Fruit fly (Drosophila melanogaster) whole organism, embryonic: Measurements from ENCODE around the gene Atat.

Experiments
- Aef1 ChIP-seq: fragments of 200-800 bp; sonication (Bioruptor generic); IDR thresholded peaks from 3 replicates; pipeline ENCODE4 v1.3.6; 2022; ENCODE audit warnings: missing biosample characterization, missing genetic modification characterization
- Bdp1 ChIP-seq: fragments of 200-800 bp; sonication (Bioruptor generic); optimal IDR thresholded peaks from 3 replicates; lab custom pipeline; 2016; ENCODE audit warnings: missing biosample characterization, missing genetic modification characterization
- BtbVII ChIP-seq: fragments of 200-800 bp; sonication (Bioruptor generic); optimal IDR thresholded peaks from 3 replicates; lab custom pipeline; 2017; ENCODE audit warnings: missing biosample characterization, mild to moderate bottlenecking, missing genetic modification characterization
- CG10147 ChIP-seq: fragments of 200-800 bp; sonication (Bioruptor generic); optimal IDR thresholded peaks from 2 replicates; lab custom pipeline; 2019; ENCODE audit warnings: missing biosample characterization, mild to moderate bottlenecking, missing genetic modification characterization, moderate library complexity
- CG10543 ChIP-seq: fragments of 200-800 bp; sonication (Bioruptor generic); optimal IDR thresholded peaks from 3 replicates; lab custom pipeline; 2017; ENCODE audit warnings: missing biosample characterization, mild to moderate bottlenecking, missing genetic modification characterization, moderate library complexity
- CG11093 ChIP-seq: fragments of 200-800 bp; sonication (Bioruptor generic); IDR thresholded peaks from 3 replicates; pipeline ENCODE4 v1.3.6; 2022; ENCODE audit warnings: missing biosample characterization, missing genetic modification characterization
- CG11456 ChIP-seq: fragments of 200-800 bp; sonication (Bioruptor generic); IDR thresholded peaks from 3 replicates; pipeline ENCODE4 v1.3.6; 2022; ENCODE audit warnings: missing biosample characterization, missing genetic modification characterization
- CG11723 ChIP-seq: fragments of 200-800 bp; sonication (Bioruptor generic); optimal IDR thresholded peaks from 2 replicates; lab custom pipeline; 2017; ENCODE audit warnings: missing biosample characterization, mild to moderate bottlenecking, missing genetic modification characterization
- CG13123 ChIP-seq: fragments of 200-800 bp; sonication (Bioruptor generic); optimal IDR thresholded peaks from 2 replicates; lab custom pipeline; 2016; ENCODE audit warnings: missing biosample characterization, missing genetic modification characterization
- CG13296 ChIP-seq: fragments of 200-800 bp; sonication (Bioruptor generic); optimal IDR thresholded peaks from 3 replicates; lab custom pipeline; 2018; ENCODE audit warnings: missing biosample characterization, mild to moderate bottlenecking, missing genetic modification characterization
- CG13894 ChIP-seq: fragments of 200-800 bp; sonication (Bioruptor generic); optimal IDR thresholded peaks from 3 replicates; lab custom pipeline; 2018; ENCODE audit warnings: missing biosample characterization, mild to moderate bottlenecking, missing genetic modification characterization, moderate library complexity
- CG14860 ChIP-seq: fragments of 200-800 bp; sonication (Bioruptor generic); IDR thresholded peaks from 3 replicates; pipeline ENCODE4 v1.3.6; 2022; ENCODE audit warnings: missing biosample characterization, missing genetic modification characterization; ENCODE audit not compliant: partially characterized antibody
- CG15514 ChIP-seq: fragments of 200-800 bp; sonication (Bioruptor generic); optimal IDR thresholded peaks from 3 replicates; lab custom pipeline; 2017; ENCODE audit warnings: missing biosample characterization, missing genetic modification characterization, mild to moderate bottlenecking, moderate library complexity, missing genetic modification reagents
- CG17568 ChIP-seq: fragments of 200-800 bp; sonication (Bioruptor generic); optimal IDR thresholded peaks from 2 replicates; lab custom pipeline; 2018; ENCODE audit warnings: missing biosample characterization, mild to moderate bottlenecking, missing genetic modification characterization, moderate library complexity
- CG2120 ChIP-seq: fragments of 200-800 bp; sonication (Bioruptor generic); optimal IDR thresholded peaks from 3 replicates; lab custom pipeline; 2016; ENCODE audit warnings: missing biosample characterization, missing genetic modification characterization
- CG30020 ChIP-seq: fragments of 200-800 bp; optimal IDR thresholded peaks from 2 replicates; lab custom pipeline; 2019; ENCODE audit warnings: missing biosample characterization, mild to moderate bottlenecking, missing genetic modification characterization, moderate library complexity
- CG31365 ChIP-seq: fragments of 200-800 bp; sonication (Bioruptor generic); optimal IDR thresholded peaks from 2 replicates; lab custom pipeline; 2018; ENCODE audit warnings: missing biosample characterization, mild to moderate bottlenecking, missing genetic modification characterization
- CG3407 ChIP-seq: fragments of 200-800 bp; sonication (Bioruptor generic); optimal IDR thresholded peaks from 2 replicates; lab custom pipeline; 2018; ENCODE audit warnings: missing biosample characterization, mild to moderate bottlenecking, missing genetic modification characterization
- CG42726 ChIP-seq: fragments of 200-800 bp; sonication (Bioruptor generic); IDR thresholded peaks from 2 replicates; pipeline ENCODE4 v1.3.6; 2022; ENCODE audit warnings: missing biosample characterization, missing genetic modification characterization; ENCODE audit not compliant: partially characterized antibody
- CG4360 ChIP-seq: fragments of 200-800 bp; sonication (Bioruptor generic); IDR thresholded peaks from 2 replicates; pipeline ENCODE4 v1.3.6; 2022; ENCODE audit warnings: missing biosample characterization, missing genetic modification characterization
- CG4617 ChIP-seq: fragments of 200-800 bp; sonication (Bioruptor generic); optimal IDR thresholded peaks from 3 replicates; lab custom pipeline; 2016; ENCODE audit warnings: missing biosample characterization, missing genetic modification characterization, borderline replicate concordance
- CG4820 ChIP-seq: fragments of 200-800 bp; sonication (Bioruptor generic); optimal IDR thresholded peaks from 3 replicates; lab custom pipeline; 2016; ENCODE audit warnings: missing biosample characterization, missing genetic modification characterization
- CG7372 ChIP-seq: fragments of 200-800 bp; sonication (Bioruptor generic); IDR thresholded peaks from 2 replicates; pipeline ENCODE4 v1.3.6; 2022; ENCODE audit warnings: missing biosample characterization, missing genetic modification characterization
- ERR ChIP-seq: fragments of 200-800 bp; sonication (Bioruptor generic); optimal IDR thresholded peaks from 2 replicates; lab custom pipeline; 2016; ENCODE audit warnings: missing biosample characterization, missing genetic modification characterization
- Gsc ChIP-seq: fragments of 200-800 bp; sonication (Bioruptor generic); IDR thresholded peaks from 2 replicates; pipeline ENCODE4 v1.3.6; 2022; ENCODE audit warnings: missing biosample characterization, missing genetic modification characterization
- HLH54F ChIP-seq: fragments of 200-800 bp; sonication (Bioruptor generic); optimal IDR thresholded peaks from 3 replicates; lab custom pipeline; 2016; ENCODE audit warnings: missing biosample characterization, missing genetic modification characterization
- Lim3 ChIP-seq: fragments of 200-800 bp; sonication (Bioruptor generic); IDR thresholded peaks from 2 replicates; pipeline ENCODE4 v1.3.6; 2022; ENCODE audit warnings: missing biosample characterization, missing genetic modification characterization
- Max ChIP-seq: fragments of 200-800 bp; sonication (Bioruptor generic); optimal IDR thresholded peaks from 2 replicates; lab custom pipeline; 2016; ENCODE audit warnings: missing biosample characterization, mild to moderate bottlenecking, missing genetic modification characterization
- Nf-YB ChIP-seq: fragments of 200-800 bp; sonication (Bioruptor generic); optimal IDR thresholded peaks from 3 replicates; lab custom pipeline; 2019; ENCODE audit warnings: missing biosample characterization, mild to moderate bottlenecking, missing genetic modification characterization, moderate library complexity
- Scr ChIP-seq: fragments of 200-800 bp; sonication (Bioruptor generic); IDR thresholded peaks from 2 replicates; pipeline ENCODE4 v1.3.6; 2022; ENCODE audit warnings: missing biosample characterization, missing genetic modification characterization; ENCODE audit not compliant: partially characterized antibody
- Tbp ChIP-seq: fragments of >200 bp; optimal IDR thresholded peaks from 2 replicates; lab custom pipeline; 2018; ENCODE audit warnings: missing biosample characterization, missing genetic modification characterization
- ac ChIP-seq: fragments of 200-800 bp; sonication (Bioruptor generic); optimal IDR thresholded peaks from 3 replicates; lab custom pipeline; 2017; ENCODE audit warnings: missing biosample characterization, mild to moderate bottlenecking, missing genetic modification characterization
- ash1 ChIP-seq: fragments of 200-800 bp; sonication (Bioruptor generic); optimal IDR thresholded peaks from 2 replicates; lab custom pipeline; 2018; ENCODE audit warnings: missing biosample characterization, mild to moderate bottlenecking, missing genetic modification characterization
- bcd ChIP-seq: fragments of 200-800 bp; sonication (Bioruptor generic); optimal IDR thresholded peaks from 2 replicates; lab custom pipeline; 2017; ENCODE audit warnings: missing biosample characterization, mild to moderate bottlenecking, missing genetic modification characterization
- corto ChIP-seq: fragments of 200-800 bp; sonication (Bioruptor generic); optimal IDR thresholded peaks from 2 replicates; lab custom pipeline; 2016; ENCODE audit warnings: missing biosample characterization, mild to moderate bottlenecking, missing genetic modification characterization, moderate library complexity
- crol ChIP-seq: fragments of 200-800 bp; sonication (Bioruptor generic); IDR thresholded peaks from 2 replicates; pipeline ENCODE4 v1.3.6; 2022; ENCODE audit warnings: missing biosample characterization, missing genetic modification characterization
- eve ChIP-seq, 2 experiments: fragments of >200 bp; optimal IDR thresholded peaks; 2 replicates each; lab custom pipeline; 2017; ENCODE audit warnings: missing biosample characterization in 2 of 2, missing genetic modification characterization in 2 of 2
- ftz-f1 ChIP-seq: fragments of 200-800 bp; sonication (Bioruptor generic); optimal IDR thresholded peaks from 2 replicates; lab custom pipeline; 2016; ENCODE audit warnings: missing biosample characterization, missing genetic modification characterization
- her ChIP-seq: fragments of 200-800 bp; sonication (Bioruptor generic); optimal IDR thresholded peaks from 2 replicates; lab custom pipeline; 2016; ENCODE audit warnings: missing biosample characterization, missing genetic modification characterization
- jigr1 ChIP-seq: fragments of 200-800 bp; sonication (Bioruptor generic); IDR thresholded peaks from 3 replicates; pipeline ENCODE4 v1.3.6; 2022; ENCODE audit warnings: missing biosample characterization, missing genetic modification characterization
- jing ChIP-seq: fragments of 200-800 bp; sonication (Bioruptor generic); optimal IDR thresholded peaks from 2 replicates; lab custom pipeline; 2018; ENCODE audit warnings: missing biosample characterization, mild to moderate bottlenecking, missing genetic modification characterization
- kni ChIP-seq: fragments of 200-800 bp; sonication (Bioruptor generic); optimal IDR thresholded peaks from 3 replicates; lab custom pipeline; 2017; ENCODE audit warnings: mild to moderate bottlenecking, missing biosample characterization, missing genetic modification reagents, missing genetic modification characterization
- knrl ChIP-seq: fragments of 200-800 bp; sonication (Bioruptor generic); IDR thresholded peaks from 3 replicates; pipeline ENCODE4 v1.3.6; 2022; ENCODE audit warnings: missing biosample characterization, missing genetic modification characterization; ENCODE audit not compliant: partially characterized antibody
- lab ChIP-seq: fragments of 200-800 bp; sonication (Bioruptor generic); optimal IDR thresholded peaks from 3 replicates; lab custom pipeline; 2017; ENCODE audit warnings: missing biosample characterization, missing genetic modification characterization, mild to moderate bottlenecking, moderate library complexity, missing genetic modification reagents
- pb ChIP-seq: fragments of 200-800 bp; sonication (Bioruptor generic); optimal IDR thresholded peaks from 3 replicates; lab custom pipeline; 2016; ENCODE audit warnings: missing biosample characterization, missing genetic modification characterization
- sc ChIP-seq, 3 experiments: fragments of >200 bp in 2 of 3; fragments of 200-800 bp in 1 of 3; sonication (Bioruptor generic) in 1 of 3; optimal IDR thresholded peaks; 2 replicates in 2 of 3; 3 replicates in 1 of 3; lab custom pipeline; 2017; ENCODE audit warnings: mild to moderate bottlenecking in 1 of 3, missing biosample characterization in 1 of 3, missing genetic modification characterization in 1 of 3, missing genetic modification reagents in 1 of 3
- sim ChIP-seq: fragments of 200-800 bp; sonication (Bioruptor generic); IDR thresholded peaks from 2 replicates; pipeline ENCODE4 v1.3.6; 2022; ENCODE audit warnings: missing biosample characterization, missing genetic modification characterization
- tin ChIP-seq: fragments of 200-800 bp; sonication (Bioruptor generic); optimal IDR thresholded peaks from 3 replicates; lab custom pipeline; 2016; ENCODE audit warnings: missing biosample characterization, missing genetic modification characterization
- trem ChIP-seq: fragments of 200-800 bp; optimal IDR thresholded peaks from 3 replicates; lab custom pipeline; 2019; ENCODE audit warnings: missing biosample characterization, mild to moderate bottlenecking, missing genetic modification characterization, moderate library complexity
- vvl ChIP-seq: fragments of 200-800 bp; sonication (Bioruptor generic); IDR thresholded peaks from 2 replicates; pipeline ENCODE4 v1.3.6; 2022; ENCODE audit warnings: missing biosample characterization, missing genetic modification characterization

Atat gene

DNA sequence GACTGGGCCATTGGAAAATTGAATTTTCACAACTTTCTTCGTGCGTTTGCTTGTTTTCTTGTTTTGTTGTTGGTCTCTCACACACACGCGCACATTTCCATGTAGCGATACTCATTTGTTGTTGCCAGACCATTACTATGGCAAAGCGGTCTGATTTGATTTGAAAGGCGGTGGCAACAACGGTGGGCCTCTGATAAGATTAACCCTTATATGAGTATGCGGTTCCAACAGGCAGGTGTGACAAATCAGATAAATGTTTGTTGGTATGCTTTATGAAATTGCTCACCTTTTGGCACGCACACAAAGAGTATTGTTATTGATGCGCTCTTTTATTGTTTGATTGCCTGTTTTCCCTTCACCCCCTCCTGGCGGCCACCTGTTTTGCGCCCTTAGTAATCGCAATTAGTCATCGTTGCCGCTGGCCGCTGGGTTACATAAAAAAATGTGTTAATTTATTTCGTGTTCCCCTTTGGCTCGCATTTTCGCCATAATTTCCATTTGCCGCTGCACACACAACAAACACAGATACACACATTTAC, 20.8 kb upstream of the Atat start (continued):
- no peak for TF ChIP-seq Nf-YB (GFP tag; lab: Kevin White, UChicago)
- no peak for TF ChIP-seq ac (GFP tag; lab: Kevin White, UChicago)
- no peak for TF ChIP-seq jing (GFP tag; lab: Kevin White, UChicago)
- TF ChIP-seq her (GFP tag; lab: Kevin White, UChicago), result no peak
- TF ChIP-seq CG11093, result no peak
- TF ChIP-seq CG13123 (GFP tag; lab: Kevin White, UChicago), result no peak
- peak; percentile 85 for TF ChIP-seq CG4360
- peak; percentile 43 for TF ChIP-seq CG10543 (GFP tag; lab: Kevin White, UChicago)
- TF ChIP-seq CG14860 (GFP tag; lab: Robert Waterston, UW), result no peak
- TF ChIP-seq corto, result peak; percentile 2
- no peak for TF ChIP-seq CG13894 (tag; lab: Kevin White, UChicago)
- 0 out of 2 replicates have a peak, but pooled peaks have one; percentile 12 for TF ChIP-seq Scr (GFP tag; lab: Robert Waterston, UW)
- no peak for TF ChIP-seq ERR (GFP tag; lab: Kevin White, UChicago)
- TF ChIP-seq CG4617 (GFP tag; lab: Kevin White, UChicago), result no peak
- no peak for TF ChIP-seq bcd (GFP tag; lab: Kevin White, UChicago)
- TF ChIP-seq CG7372, result no peak
- TF ChIP-seq CG30020 (tag; lab: Kevin White, UChicago), result no peak
- TF ChIP-seq Max (GFP tag; lab: Kevin White, UChicago), result no peak
- no peak for TF ChIP-seq trem (tag; lab: Kevin White, UChicago)
- no peak for TF ChIP-seq CG17568 (GFP tag; lab: Kevin White, UChicago)
- no peak for TF ChIP-seq pb (GFP tag; lab: Kevin White, UChicago)
- TF ChIP-seq CG42726, result no peak
- no peak for TF ChIP-seq Lim3 (GFP tag; lab: Robert Waterston, UW)
- TF ChIP-seq CG31365 (tag; lab: Kevin White, UChicago), result no peak
- TF ChIP-seq lab, result peak; percentile 68
- TF ChIP-seq crol, result peak; percentile 56; the same call in 1 of the 2 replicates
- peak; percentile 1 for TF ChIP-seq BtbVII (GFP tag; lab: Kevin White, UChicago)
- TF ChIP-seq ftz-f1 (GFP tag; lab: Kevin White, UChicago), result no peak
- TF ChIP-seq CG11723 (GFP tag; lab: Kevin White, UChicago), result no peak
- TF ChIP-seq HLH54F (GFP tag; lab: Kevin White, UChicago), result no peak
- TF ChIP-seq ash1 (GFP tag; lab: Kevin White, UChicago), result no peak
- TF ChIP-seq Tbp (GFP tag; lab: Kevin White, UChicago), result no peak
- no peak for TF ChIP-seq kni (GFP tag; lab: Kevin White, UChicago)
- TF ChIP-seq CG4820 (GFP tag; lab: Kevin White, UChicago), result no peak
- TF ChIP-seq CG3407 (GFP tag; lab: Kevin White, UChicago), result no peak
- TF ChIP-seq jigr1, result no peak
- TF ChIP-seq CG15514, result no peak
- TF ChIP-seq Gsc (GFP tag; lab: Robert Waterston, UW), result no peak
- TF ChIP-seq CG11456, result no peak
- TF ChIP-seq CG2120 (GFP tag; lab: Kevin White, UChicago), result peak; percentile 30
- peak; percentile 55; the same call in 1 of the 2 replicates for TF ChIP-seq vvl (GFP tag; lab: Robert Waterston, UW)
- TF ChIP-seq sc (optimal IDR thresholded peaks at IDR 0.05; lab: Kevin White, UChicago), result no peak
- TF ChIP-seq sc (GFP tag; optimal IDR thresholded peaks at IDR 0.05; lab: Kevin White, UChicago), result no peak
- TF ChIP-seq tin, result no peak
- no peak for TF ChIP-seq sim (GFP tag; lab: Robert Waterston, UW)
- TF ChIP-seq Bdp1 (GFP tag; lab: Kevin White, UChicago), result no peak
- TF ChIP-seq CG10147 (GFP tag; lab: Kevin White, UChicago), result no peak
- TF ChIP-seq Aef1 (GFP tag; lab: Robert Waterston, UW), result peak; percentile 62; the same call in 2 of the 3 replicates
- TF ChIP-seq knrl (GFP tag; lab: Robert Waterston, UW), result no peak
- no peak for TF ChIP-seq eve (GFP tag; optimal IDR thresholded peaks at IDR 0.05; lab: Kevin White, UChicago)
- no peak for TF ChIP-seq CG13296 (GFP tag; lab: Kevin White, UChicago)
